Worm (Caenorhabditis elegans) whole organism, early embryonic: Measurements from ENCODE around the gene Y51B9A.9.

ENCODE experiments used
- B0310.2 ChIP-seq: sonication (generic microtip); optimal IDR thresholded peaks from 2 replicates; lab custom pipeline; 2016; ENCODE audit warnings: mild to moderate bottlenecking, missing genetic modification characterization, missing compliant biosample characterization
- F13C5.2 ChIP-seq: sonication (generic microtip); optimal IDR thresholded peaks from 2 replicates; lab custom pipeline; 2017; ENCODE audit warnings: mild to moderate bottlenecking, missing genetic modification characterization, inconsistent platforms, missing compliant biosample characterization
- aly-1 ChIP-seq: sonication (generic microtip); optimal IDR thresholded peaks from 2 replicates; lab custom pipeline; 2016; ENCODE audit warnings: missing genetic modification characterization, missing compliant biosample characterization
- ama-1 ChIP-seq: fragments of 150-350 bp; optimal IDR thresholded peaks from 2 replicates; lab custom pipeline; 2014
- ceh-13 ChIP-seq: fragments of 200-800 bp; sonication (Bioruptor generic); optimal IDR thresholded peaks from 2 replicates; lab custom pipeline; 2018; ENCODE audit warnings: mild to moderate bottlenecking, missing genetic modification characterization, missing compliant biosample characterization
- ceh-36 ChIP-seq: sonication (generic microtip); optimal IDR thresholded peaks from 2 replicates; lab custom pipeline; 2016; ENCODE audit warnings: missing genetic modification characterization, inconsistent platforms, missing compliant biosample characterization
- ets-7 ChIP-seq: sonication (generic microtip); optimal IDR thresholded peaks from 2 replicates; lab custom pipeline; 2016; ENCODE audit warnings: missing genotype, missing genetic modification characterization, missing compliant biosample characterization
- flt-1 ChIP-seq: fragments of 200-800 bp; sonication (Bioruptor generic); IDR thresholded peaks from 2 replicates; pipeline ENCODE4 v1.3.6; 2022; ENCODE audit warnings: missing genetic modification characterization, missing compliant biosample characterization
- hmbx-1 ChIP-seq: sonication (generic microtip); optimal IDR thresholded peaks from 2 replicates; lab custom pipeline; 2016; ENCODE audit warnings: mild to moderate bottlenecking, missing genetic modification characterization, missing compliant biosample characterization
- hmg-4 ChIP-seq: fragments of 200-800 bp; sonication (Bioruptor generic); optimal IDR thresholded peaks from 2 replicates; lab custom pipeline; 2018; ENCODE audit warnings: mild to moderate bottlenecking, missing genetic modification characterization, missing compliant biosample characterization
- hnd-1 ChIP-seq: sonication (generic microtip); optimal IDR thresholded peaks from 2 replicates; lab custom pipeline; 2016; ENCODE audit warnings: missing genetic modification characterization, missing compliant biosample characterization
- pes-1 ChIP-seq: fragments of 200-800 bp; sonication (Bioruptor generic); IDR thresholded peaks from 2 replicates; pipeline ENCODE4 v1.3.6; 2022; ENCODE audit warnings: missing genetic modification reagents, missing genetic modification characterization, missing compliant biosample characterization
- scrt-1 ChIP-seq: fragments of 200-800 bp; sonication (Bioruptor generic); IDR thresholded peaks from 2 replicates; pipeline ENCODE4 v1.3.6; 2022; ENCODE audit warnings: missing genetic modification characterization, missing compliant biosample characterization
- sea-1 ChIP-seq: fragments of 200-800 bp; sonication (Bioruptor generic); conservative IDR thresholded peaks from 2 replicates; pipeline ENCODE4 v1.3.6; 2022; ENCODE audit warnings: missing genetic modification characterization, missing compliant biosample characterization
- tbx-11 ChIP-seq: fragments of 200-800 bp; sonication (Bioruptor generic); IDR thresholded peaks from 2 replicates; pipeline ENCODE4 v1.3.6; 2022; ENCODE audit warnings: missing genetic modification characterization, missing compliant biosample characterization
- tbx-37 ChIP-seq: fragments of 200-800 bp; sonication (Bioruptor generic); conservative IDR thresholded peaks from 2 replicates; pipeline ENCODE4 v1.3.6; 2022; ENCODE audit warnings: missing genetic modification reagents, missing genetic modification characterization, missing compliant biosample characterization
- tra-4 ChIP-seq: sonication (generic microtip); optimal IDR thresholded peaks from 2 replicates; lab custom pipeline; 2017; ENCODE audit warnings: missing genetic modification characterization, missing compliant biosample characterization

Gene Y51B9A.9

ce11 chrII:9397496-9397895, at the start of gene Y51B9A.9:
TSS of gene Y51B9A.9 (minus strand) at chrII:9397596.
- TF ChIP-seq aly-1 (tag; lab: Kevin White, UChicago): no peak
- no peak for TF ChIP-seq pes-1 (GFP tag; lab: Robert Waterston, UW)
- TF ChIP-seq hmg-4: no peak
- no peak for TF ChIP-seq ama-1 (lab: Kevin White, UChicago)
- TF ChIP-seq F13C5.2 (tag; lab: Kevin White, UChicago): no peak
- no peak for TF ChIP-seq hmbx-1
- no peak for TF ChIP-seq tra-4 (tag; lab: Kevin White, UChicago)

ce11 chrII:9445368-9445767, 48.0 kb upstream of the Y51B9A.9 start, which contains the start of gene R09D1.13:
TSS of gene R09D1.13 (minus strand) at chrII:9445468.
- TF ChIP-seq pes-1 (GFP tag; lab: Robert Waterston, UW) (no peak), B0310.2 (no peak), flt-1 (GFP tag; lab: Robert Waterston, UW) (no peak), tra-4 (tag; lab: Kevin White, UChicago) (no peak), hnd-1 (tag; lab: Kevin White, UChicago) (no peak), tbx-37 (GFP tag; lab: Robert Waterston, UW) (no peak), tbx-11 (GFP tag; lab: Robert Waterston, UW) (no peak), F13C5.2 (tag; lab: Kevin White, UChicago) (no peak), ceh-13 (GFP tag; lab: Kevin White, UChicago) (no peak), ceh-36 (no peak), hmbx-1 (no peak), sea-1 (GFP tag; lab: Robert Waterston, UW) (no peak), hmg-4 (no peak)

ce11 chrII:9443522-9443921, 46.1 kb upstream of the Y51B9A.9 start, which contains the start of gene chil-15:
TSS of gene chil-15 (minus strand) at chrII:9443622.
- TF ChIP-seq sea-1 (GFP tag; lab: Robert Waterston, UW) (no peak), pes-1 (GFP tag; lab: Robert Waterston, UW) (no peak), hmbx-1 (no peak), tbx-11 (GFP tag; lab: Robert Waterston, UW) (no peak), tra-4 (tag; lab: Kevin White, UChicago) (no peak), ceh-36 (no peak), hmg-4 (no peak), F13C5.2 (tag; lab: Kevin White, UChicago) (no peak), scrt-1 (GFP tag; lab: Robert Waterston, UW) (no peak), ceh-13 (GFP tag; lab: Kevin White, UChicago) (no peak), hnd-1 (tag; lab: Kevin White, UChicago) (no peak), aly-1 (tag; lab: Kevin White, UChicago) (no peak), flt-1 (GFP tag; lab: Robert Waterston, UW) (no peak), ets-7 (tag; lab: Kevin White, UChicago) (no peak), B0310.2 (no peak), ama-1 (lab: Kevin White, UChicago) (no peak)

ce11 chrII:9441838-9442237, 44.4 kb upstream of the Y51B9A.9 start, which contains the start of gene chil-16:
TSS of gene chil-16 (minus strand) at chrII:9441938.
- no peak for TF ChIP-seq ets-7 (tag; lab: Kevin White, UChicago)
- TF ChIP-seq ceh-36: no peak
- no peak for TF ChIP-seq ceh-13 (GFP tag; lab: Kevin White, UChicago)

- TF ChIP-seq ama-1 (lab: Kevin White, UChicago): no peak
- TF ChIP-seq tbx-37 (GFP tag; lab: Robert Waterston, UW): no peak
- no peak for TF ChIP-seq aly-1 (tag; lab: Kevin White, UChicago)
- no peak for TF ChIP-seq F13C5.2 (tag; lab: Kevin White, UChicago)
- TF ChIP-seq B0310.2: no peak
- no peak for TF ChIP-seq ceh-13 (GFP tag; lab: Kevin White, UChicago)
- TF ChIP-seq scrt-1 (GFP tag; lab: Robert Waterston, UW): no peak
- no peak for TF ChIP-seq tra-4 (tag; lab: Kevin White, UChicago)
- no peak for TF ChIP-seq hnd-1 (tag; lab: Kevin White, UChicago)
Observed at ce11 chrII:9440060-9440459, 42.7 kb upstream of the Y51B9A.9 start, which contains the start of gene chil-17. TSS of gene chil-17 (minus strand) at chrII:9440160.

- no peak for TF ChIP-seq flt-1 (GFP tag; lab: Robert Waterston, UW)
- no peak for TF ChIP-seq tbx-37 (GFP tag; lab: Robert Waterston, UW)
- TF ChIP-seq B0310.2: no peak
- no peak for TF ChIP-seq ceh-36
- TF ChIP-seq tra-4 (tag; lab: Kevin White, UChicago): no peak
- no peak for TF ChIP-seq hmg-4
- no peak for TF ChIP-seq ceh-13 (GFP tag; lab: Kevin White, UChicago)
- no peak for TF ChIP-seq scrt-1 (GFP tag; lab: Robert Waterston, UW)
- no peak for TF ChIP-seq ets-7 (tag; lab: Kevin White, UChicago)
- TF ChIP-seq tbx-11 (GFP tag; lab: Robert Waterston, UW): no peak
- no peak for TF ChIP-seq sea-1 (GFP tag; lab: Robert Waterston, UW)
- TF ChIP-seq ama-1 (lab: Kevin White, UChicago): no peak
- no peak for TF ChIP-seq hnd-1 (tag; lab: Kevin White, UChicago)
Observed at ce11 chrII:9438853-9439252, 41.5 kb upstream of the Y51B9A.9 start.

ce11 chrII:9438227-9438626, 40.8 kb upstream of the Y51B9A.9 start, which contains the start of gene chil-13:
TSS of gene chil-13 (minus strand) at chrII:9438327.
- no peak for TF ChIP-seq aly-1 (tag; lab: Kevin White, UChicago)
- TF ChIP-seq ceh-13 (GFP tag; lab: Kevin White, UChicago): no peak
- no peak for TF ChIP-seq tbx-37 (GFP tag; lab: Robert Waterston, UW)
- no peak for TF ChIP-seq ama-1 (lab: Kevin White, UChicago)
- TF ChIP-seq hmg-4: no peak
- no peak for TF ChIP-seq sea-1 (GFP tag; lab: Robert Waterston, UW)
- no peak for TF ChIP-seq ceh-36
- no peak for TF ChIP-seq B0310.2
- no peak for TF ChIP-seq tra-4 (tag; lab: Kevin White, UChicago)
- TF ChIP-seq hmbx-1: no peak
- TF ChIP-seq pes-1 (GFP tag; lab: Robert Waterston, UW): no peak
- TF ChIP-seq flt-1 (GFP tag; lab: Robert Waterston, UW): no peak
- no peak for TF ChIP-seq tbx-11 (GFP tag; lab: Robert Waterston, UW)
- TF ChIP-seq hnd-1 (tag; lab: Kevin White, UChicago): no peak
- TF ChIP-seq F13C5.2 (tag; lab: Kevin White, UChicago): no peak
- TF ChIP-seq ets-7 (tag; lab: Kevin White, UChicago): no peak
